Worm (Caenorhabditis elegans) whole organism, L1 larva: Measurements from ENCODE around the gene nhr-280.

Source experiments
- C34B4.2 ChIP-seq: sonication (generic microtip); optimal IDR thresholded peaks from 2 replicates; lab custom pipeline; 2017; ENCODE audit warnings: mild to moderate bottlenecking, missing genetic modification characterization, missing compliant biosample characterization
- ama-1 ChIP-seq: fragments of 150-350 bp; optimal IDR thresholded peaks from 2 replicates; lab custom pipeline; 2014
- ces-1 ChIP-seq: fragments of 150-350 bp; optimal IDR thresholded peaks from 2 replicates; lab custom pipeline; 2014; ENCODE audit warnings: missing biosample characterization, missing genetic modification reagents, missing genetic modification characterization
- efl-1 ChIP-seq, 4 experiments: fragments of 150-350 bp; optimal IDR thresholded peaks in 3 of 4; peaks in 1 of 4; 1 replicate in 1 of 4; 2 replicates in 3 of 4; lab custom pipeline; 2014; ENCODE audit warnings: missing biosample characterization in 2 of 4, missing genetic modification characterization in 2 of 4, missing genetic modification reagents in 2 of 4
- lin-13 ChIP-seq: fragments of 150-350 bp; optimal IDR thresholded peaks from 2 replicates; lab custom pipeline; 2014; ENCODE audit warnings: missing biosample characterization, missing genetic modification reagents, missing genetic modification characterization
- nhr-77 ChIP-seq: fragments of 150-350 bp; optimal IDR thresholded peaks from 2 replicates; lab custom pipeline; 2014; ENCODE audit warnings: missing biosample characterization, missing genetic modification characterization
- nhr-85 ChIP-seq: sonication (generic microtip); peaks from one replicate; lab custom pipeline; 2016; ENCODE audit warnings: missing genetic modification characterization, inconsistent platforms, missing compliant biosample characterization
- rnt-1 ChIP-seq: sonication (generic microtip); optimal IDR thresholded peaks from 2 replicates; lab custom pipeline; 2016; ENCODE audit warnings: mild to moderate bottlenecking, missing genetic modification characterization, moderate library complexity, missing compliant biosample characterization
- skn-1 ChIP-seq: fragments of 150-350 bp; optimal IDR thresholded peaks from 2 replicates; lab custom pipeline; 2014; ENCODE audit warnings: missing biosample characterization, missing genetic modification characterization
- unc-130 ChIP-seq: fragments of 150-350 bp; optimal IDR thresholded peaks from 2 replicates; lab custom pipeline; 2017; ENCODE audit warnings: missing biosample characterization, missing genetic modification characterization, inconsistent platforms
- unc-62 ChIP-seq: fragments of 150-350 bp; optimal IDR thresholded peaks from 2 replicates; lab custom pipeline; 2014; ENCODE audit warnings: missing biosample characterization, missing genetic modification reagents, missing genetic modification characterization
- zag-1 ChIP-seq: fragments of 150-350 bp; optimal IDR thresholded peaks from 2 replicates; lab custom pipeline; 2014; ENCODE audit warnings: missing biosample characterization, missing genetic modification characterization
- ztf-11 ChIP-seq, 2 experiments: sonication (generic microtip); optimal IDR thresholded peaks; 2 replicates each; lab custom pipeline; 2016 to 2017; ENCODE audit warnings: missing genetic modification characterization in 2 of 2, missing biosample characterization in 1 of 2, missing compliant biosample characterization in 1 of 2

DNA sequence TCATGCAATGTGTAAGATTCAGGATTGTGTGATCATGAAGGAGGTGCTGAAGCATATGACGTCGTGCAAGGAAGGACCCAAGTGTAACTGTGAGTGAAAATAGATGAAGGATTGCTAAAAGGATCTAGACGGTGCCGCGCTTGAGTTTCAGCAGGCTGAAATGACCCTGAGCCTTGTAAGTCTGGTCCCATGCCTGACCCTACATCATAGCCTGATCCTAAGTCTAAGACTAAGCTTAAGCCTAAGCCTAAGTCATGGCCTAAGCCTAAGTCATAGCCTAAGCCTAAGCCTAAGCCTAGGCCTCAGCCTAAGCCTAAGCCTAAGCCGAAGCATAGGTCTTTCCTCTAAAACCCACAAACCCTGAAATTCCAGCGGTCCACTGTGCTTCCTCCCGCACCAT lies 12.7 kb downstream of the nhr-280 start:
- TF ChIP-seq ama-1 (lab: Kevin White, UChicago): no peak
- no peak for TF ChIP-seq C34B4.2 (tag; lab: Kevin White, UChicago)
- TF ChIP-seq efl-1 (optimal IDR thresholded peaks at IDR 0.05; lab: Kevin White, UChicago): no peak
- no peak for TF ChIP-seq efl-1 (GFP tag; optimal IDR thresholded peaks at IDR 0.05 in 1 of 2; lab: Kevin White, UChicago)
- TF ChIP-seq unc-62: no peak
- no peak for TF ChIP-seq ces-1 (GFP tag; lab: Kevin White, UChicago)
- no peak for TF ChIP-seq nhr-85
- no peak for TF ChIP-seq rnt-1
- no peak for TF ChIP-seq unc-130 (tag; lab: Kevin White, UChicago)
- TF ChIP-seq zag-1 (tag; lab: Kevin White, UChicago): no peak
- TF ChIP-seq skn-1 (tag; lab: Kevin White, UChicago): no peak
- no peak for TF ChIP-seq lin-13 (GFP tag; lab: Kevin White, UChicago)
- TF ChIP-seq ztf-11 (tag; optimal IDR thresholded peaks at IDR 0.05; lab: Kevin White, UChicago): no peak
- TF ChIP-seq nhr-77 (tag; lab: Kevin White, UChicago): no peak
